Fruit fly (Drosophila melanogaster) whole organism, prepupa: ENCODE data around the gene CG34298.

ENCODE experiments used
- CG1621 ChIP-seq: fragments of 200-800 bp; sonication (Bioruptor generic); optimal IDR thresholded peaks from 3 replicates; lab custom pipeline; 2018; ENCODE audit warnings: missing biosample characterization, mild to moderate bottlenecking, missing genetic modification characterization
- CG3032 ChIP-seq: fragments of 200-800 bp; optimal IDR thresholded peaks from 2 replicates; lab custom pipeline; 2019; ENCODE audit warnings: missing biosample characterization, mild to moderate bottlenecking, missing genetic modification characterization, moderate library complexity
- CG6276 ChIP-seq: fragments of 200-800 bp; sonication (Bioruptor generic); optimal IDR thresholded peaks from 2 replicates; lab custom pipeline; 2017; ENCODE audit warnings: missing biosample characterization, mild to moderate bottlenecking, missing genetic modification characterization
- CG9139 ChIP-seq: fragments of 200-800 bp; sonication (Bioruptor generic); optimal IDR thresholded peaks from 3 replicates; lab custom pipeline; 2017; ENCODE audit warnings: missing biosample characterization, mild to moderate bottlenecking, missing genetic modification characterization
- Eip78C ChIP-seq: fragments of 200-800 bp; sonication (Bioruptor generic); peaks from one replicate; lab custom pipeline; 2016; ENCODE audit warnings: missing biosample characterization, missing genetic modification characterization
- Eip93F ChIP-seq: fragments of 200-800 bp; sonication (Bioruptor generic); optimal IDR thresholded peaks from 2 replicates; lab custom pipeline; 2016; ENCODE audit warnings: missing biosample characterization, mild to moderate bottlenecking, missing genetic modification characterization
- Lpt ChIP-seq: fragments of 200-800 bp; sonication (Bioruptor generic); optimal IDR thresholded peaks from 3 replicates; lab custom pipeline; 2016; ENCODE audit warnings: missing biosample characterization, missing genetic modification characterization
- Met ChIP-seq: fragments of 200-800 bp; sonication (Bioruptor generic); optimal IDR thresholded peaks from 3 replicates; lab custom pipeline; 2016; ENCODE audit warnings: missing biosample characterization, missing genetic modification characterization
- achi ChIP-seq: fragments of 200-800 bp; sonication (Bioruptor generic); optimal IDR thresholded peaks from 3 replicates; lab custom pipeline; 2016; ENCODE audit warnings: missing biosample characterization, missing genetic modification characterization
- eg ChIP-seq: fragments of 200-800 bp; sonication (Bioruptor generic); IDR thresholded peaks from 3 replicates; pipeline ENCODE4 v1.3.6; 2022; ENCODE audit warnings: missing biosample characterization, missing genetic modification characterization

DNA sequence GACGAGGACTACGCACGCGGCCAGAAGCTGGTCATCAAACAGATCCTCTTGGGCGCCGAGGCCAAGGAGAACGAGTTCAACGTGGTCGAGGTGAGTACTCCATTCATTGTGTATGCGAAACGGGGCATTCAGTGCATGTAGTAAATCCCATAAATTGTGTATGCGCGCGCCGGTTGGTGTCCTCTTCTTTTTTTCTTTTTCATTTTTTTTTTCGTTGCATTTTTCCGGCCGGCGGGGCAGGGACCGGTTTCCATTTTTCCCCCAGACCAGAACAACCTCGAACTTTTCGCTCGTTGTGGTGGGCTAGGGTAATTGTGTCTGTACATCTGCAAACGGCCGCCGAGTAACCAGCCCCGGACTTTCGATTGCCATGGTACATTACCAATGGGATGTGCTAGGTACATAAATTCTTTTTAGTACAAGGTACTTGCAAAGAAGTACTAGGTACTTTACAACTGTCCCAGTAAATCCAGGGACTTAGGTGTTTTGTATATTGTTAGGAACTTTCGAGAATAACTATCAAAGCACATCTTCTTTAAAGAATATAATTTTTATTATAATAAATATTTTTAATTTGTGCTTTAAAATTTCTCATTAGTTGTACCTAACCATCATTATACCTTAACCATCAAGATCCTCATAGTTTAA is 5.9 kb downstream of the CG34298 start:
- peak; percentile 62 for TF ChIP-seq Eip78C
- peak; percentile 12 for TF ChIP-seq achi (GFP tag; lab: Kevin White, UChicago)
- TF ChIP-seq CG9139 (GFP tag; lab: Kevin White, UChicago) = peak; percentile 75
- TF ChIP-seq Eip93F (GFP tag; lab: Kevin White, UChicago) = no peak
- peak; percentile 63 for TF ChIP-seq Lpt
- TF ChIP-seq CG1621 (tag; lab: Kevin White, UChicago) = peak; percentile 66
- TF ChIP-seq Met = no peak
- peak; percentile 24 for TF ChIP-seq CG3032
- TF ChIP-seq eg (GFP tag; lab: Robert Waterston, UW) = peak; percentile 87
- TF ChIP-seq CG6276 (GFP tag; lab: Kevin White, UChicago) = no peak
